In the genomic region with DNA sequence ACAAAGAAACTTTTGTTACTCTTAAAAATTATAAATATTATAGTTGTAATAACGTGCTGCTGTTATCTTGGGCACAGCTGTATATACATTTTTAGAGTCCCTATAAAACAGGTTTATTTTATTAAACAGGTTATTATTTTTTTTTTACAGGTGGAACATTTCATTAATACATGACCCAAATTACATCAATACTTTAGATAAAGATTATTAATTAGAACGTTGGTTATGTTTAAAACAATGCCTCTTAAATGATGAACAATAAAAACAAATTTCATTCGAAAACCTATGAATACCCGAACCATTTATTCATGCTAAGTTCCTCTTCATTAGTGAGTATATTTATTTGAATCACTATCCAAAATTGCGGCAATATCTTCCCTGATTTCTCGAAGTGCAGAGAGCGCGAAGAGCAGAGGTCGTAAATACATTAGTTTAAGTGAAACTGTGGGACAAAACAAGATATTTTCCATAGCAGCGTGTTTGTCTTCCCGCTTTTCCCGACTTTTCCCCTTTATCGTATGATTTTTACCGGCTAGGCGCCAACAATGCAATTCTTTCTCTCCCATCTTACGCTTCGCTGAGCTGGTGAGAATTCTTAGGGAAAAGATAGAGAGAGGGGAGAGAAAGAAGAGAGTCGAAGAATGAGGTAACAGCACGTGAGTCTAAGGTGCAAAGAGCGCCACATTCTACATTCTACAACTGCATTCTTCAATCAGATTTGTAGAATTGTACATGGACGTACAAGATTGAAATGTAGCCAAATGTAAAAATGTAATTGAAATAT, we compare ENCODE assay signal across 5 fruit fly cellular contexts.
A peak's percentile ranks its signal among the peaks of the same experiment; 100 is the strongest.
TF ChIP-seq lines count a peak whose summit lies in the region.

No protein-coding gene starts in this region.

- TF ChIP-seq CTCF in whole organism, embryonic (GFP tag; optimal IDR thresholded peaks at IDR 0.05; lab: Kevin White, UChicago): peak; percentile 56

TF ChIP-seq in whole organism, adult, 20 proteins besides CTCF, POLR2A, EP300 and RAD21 (continues in another document):
- TF ChIP-seq CG33017 (tag; optimal IDR thresholded peaks at IDR 0.05; lab: Kevin White, UChicago) (peak; percentile 3), CG11617 (GFP tag; optimal IDR thresholded peaks at IDR 0.05; lab: Kevin White, UChicago) (peak; percentile 58), kay (GFP tag; lab: Kevin White, UChicago; ENCODE audit: borderline replicate concordance) (peak; percentile 68), pad (GFP tag; optimal IDR thresholded peaks at IDR 0.05; lab: Kevin White, UChicago) (peak; percentile 88), Hr96 (GFP tag; optimal IDR thresholded peaks at IDR 0.05; lab: Kevin White, UChicago) (peak; percentile 26), cic (GFP tag; optimal IDR thresholded peaks at IDR 0.05; lab: Kevin White, UChicago) (peak; percentile 9), CG1620 (GFP tag; optimal IDR thresholded peaks at IDR 0.05; lab: Kevin White, UChicago) (peak; percentile 27), tj (GFP tag; optimal IDR thresholded peaks at IDR 0.05; lab: Kevin White, UChicago) (peak; percentile 64), CG14711 (tag; optimal IDR thresholded peaks at IDR 0.05; lab: Kevin White, UChicago) (peak; percentile 5), Mnt (GFP tag; optimal IDR thresholded peaks at IDR 0.05; lab: Kevin White, UChicago) (peak; percentile 55), CG12768 (GFP tag; optimal IDR thresholded peaks at IDR 0.05; lab: Kevin White, UChicago) (peak; percentile 63), Crg-1 (GFP tag; optimal IDR thresholded peaks at IDR 0.05; lab: Kevin White, UChicago) (no peak), CG7101 (tag; optimal IDR thresholded peaks at IDR 0.05; lab: Kevin White, UChicago) (peak; percentile 3), bab1 (GFP tag; optimal IDR thresholded peaks at IDR 0.05; lab: Kevin White, UChicago) (peak; percentile 44), Clk (GFP tag; optimal IDR thresholded peaks at IDR 0.05; lab: Kevin White, UChicago) (no peak), CG7045 (GFP tag; optimal IDR thresholded peaks at IDR 0.05; lab: Kevin White, UChicago) (peak; percentile 47)

TF ChIP-seq in whole organism, embryonic, 481 proteins besides CTCF, POLR2A, EP300 and RAD21 (continues in another document):
- TF ChIP-seq CG11093 (GFP tag; IDR thresholded peaks at IDR 0.05; lab: Robert Waterston, UW) (0 out of 3 replicates have a peak, but pooled peaks have one; percentile 12), pan (optimal IDR thresholded peaks at IDR 0.05; lab: Kevin White, UChicago) (no peak), pan (GFP tag; optimal IDR thresholded peaks at IDR 0.05 in 1 of 2, IDR thresholded peaks at IDR 0.05 in 1 of 2) (peak in 1 of 2 experiments; percentile 67), Taf1 (GFP tag; IDR thresholded peaks at IDR 0.05; lab: Robert Waterston, UW) (peak; percentile 38; the same call in 1 of the 2 replicates), CG17385 (GFP tag; optimal IDR thresholded peaks at IDR 0.05; lab: Kevin White, UChicago) (peak; percentile 8), Chrac-16 (GFP tag; optimal IDR thresholded peaks at IDR 0.05; lab: Kevin White, UChicago) (peak; percentile 12), Dref (GFP tag; IDR thresholded peaks at IDR 0.05; lab: Robert Waterston, UW) (no peak), crol (GFP tag; IDR thresholded peaks at IDR 0.05; lab: Robert Waterston, UW) (peak; percentile 85), sim (GFP tag; IDR thresholded peaks at IDR 0.05; lab: Robert Waterston, UW) (no peak), CG3995 (GFP tag; optimal IDR thresholded peaks at IDR 0.05; lab: Kevin White, UChicago) (no peak), sens (GFP tag; lab: Kevin White, UChicago) (peak; percentile 88), HLH3B (GFP tag; IDR thresholded peaks at IDR 0.05; lab: Robert Waterston, UW) (peak; percentile 69), CG18599 (GFP tag; optimal IDR thresholded peaks at IDR 0.05; lab: Kevin White, UChicago) (peak; percentile 15), CHES-1-like (GFP tag; optimal IDR thresholded peaks at IDR 0.05; lab: Kevin White, UChicago) (peak; percentile 35), CG15514 (GFP tag; optimal IDR thresholded peaks at IDR 0.05; lab: Kevin White, UChicago) (peak; percentile 16), CG13624 (GFP tag; optimal IDR thresholded peaks at IDR 0.05; lab: Kevin White, UChicago) (peak; percentile 25)

TF ChIP-seq in whole organism, prepupa, 60 proteins besides CTCF, POLR2A, EP300 and RAD21 (continues in another document):
- TF ChIP-seq CG11902 (GFP tag; optimal IDR thresholded peaks at IDR 0.05; lab: Kevin White, UChicago): peak; percentile 24
- peak; percentile 49 for TF ChIP-seq CG10631 (GFP tag; optimal IDR thresholded peaks at IDR 0.05; lab: Kevin White, UChicago)
- TF ChIP-seq CG9139 (GFP tag; optimal IDR thresholded peaks at IDR 0.05; lab: Kevin White, UChicago): no peak
- peak; percentile 12 for TF ChIP-seq vri (GFP tag; optimal IDR thresholded peaks at IDR 0.05; lab: Kevin White, UChicago)
- TF ChIP-seq CG6808 (GFP tag; optimal IDR thresholded peaks at IDR 0.05; lab: Kevin White, UChicago): no peak
- no peak for TF ChIP-seq dsx (GFP tag; optimal IDR thresholded peaks at IDR 0.05; lab: Kevin White, UChicago; ENCODE audit: poor library complexity, severe bottlenecking)
- TF ChIP-seq Lpt (GFP tag; optimal IDR thresholded peaks at IDR 0.05; lab: Kevin White, UChicago): no peak
- peak; percentile 7 for TF ChIP-seq acj6 (GFP tag; optimal IDR thresholded peaks at IDR 0.05; lab: Kevin White, UChicago)
- no peak for TF ChIP-seq lz (GFP tag; optimal IDR thresholded peaks at IDR 0.05; lab: Kevin White, UChicago)
- TF ChIP-seq fd85E (GFP tag; optimal IDR thresholded peaks at IDR 0.05; lab: Kevin White, UChicago): no peak
- peak; percentile 24 for TF ChIP-seq Hr39 (GFP tag; optimal IDR thresholded peaks at IDR 0.05; lab: Kevin White, UChicago)
- peak; percentile 59 for TF ChIP-seq CG15336 (GFP tag; IDR thresholded peaks at IDR 0.05; lab: Robert Waterston, UW)
- peak; percentile 32 for TF ChIP-seq CG31627 (GFP tag; optimal IDR thresholded peaks at IDR 0.05; lab: Kevin White, UChicago)
- TF ChIP-seq ss (GFP tag; optimal IDR thresholded peaks at IDR 0.05; lab: Kevin White, UChicago): no peak
- peak; percentile 21 for TF ChIP-seq CG3919 (GFP tag; optimal IDR thresholded peaks at IDR 0.05; lab: Kevin White, UChicago)
- no peak for TF ChIP-seq Hr38 (GFP tag; optimal IDR thresholded peaks at IDR 0.05; lab: Kevin White, UChicago)
- no peak for TF ChIP-seq CG8319 (GFP tag; optimal IDR thresholded peaks at IDR 0.05; lab: Kevin White, UChicago)

TF ChIP-seq in whole organism, pupa, 21 proteins besides CTCF, POLR2A, EP300 and RAD21 (continues in another document):
- TF ChIP-seq gl (tag; optimal IDR thresholded peaks at IDR 0.05; lab: Kevin White, UChicago) (no peak), CG14655 (GFP tag; optimal IDR thresholded peaks at IDR 0.05; lab: Kevin White, UChicago) (peak; percentile 76), CG13204 (GFP tag; optimal IDR thresholded peaks at IDR 0.05; lab: Kevin White, UChicago) (no peak), Ets98B (GFP tag; IDR thresholded peaks at IDR 0.05; lab: Robert Waterston, UW) (peak; percentile 57), EcR (GFP tag; optimal IDR thresholded peaks at IDR 0.05; lab: Kevin White, UChicago) (no peak), CG32121 (GFP tag; IDR thresholded peaks at IDR 0.05; lab: Robert Waterston, UW) (peak; percentile 70), CG8159 (tag; optimal IDR thresholded peaks at IDR 0.05; lab: Kevin White, UChicago) (peak; percentile 38), CG34367 (tag; optimal IDR thresholded peaks at IDR 0.05; lab: Kevin White, UChicago) (peak; percentile 24), fd96Ca (GFP tag; IDR thresholded peaks at IDR 0.05; lab: Robert Waterston, UW) (peak; percentile 74), Snoo (tag; optimal IDR thresholded peaks at IDR 0.05; lab: Kevin White, UChicago) (no peak), CG9948 (tag; optimal IDR thresholded peaks at IDR 0.05; lab: Kevin White, UChicago) (peak; percentile 33), CG10348 (GFP tag; IDR thresholded peaks at IDR 0.05; lab: Robert Waterston, UW) (peak; percentile 50; the same call in 1 of the 2 replicates), CG15710 (tag; optimal IDR thresholded peaks at IDR 0.05; lab: Kevin White, UChicago) (no peak), CG12605 (GFP tag; IDR thresholded peaks at IDR 0.05; lab: Robert Waterston, UW) (no peak), rn (GFP tag; IDR thresholded peaks at IDR 0.05; lab: Robert Waterston, UW) (0 out of 2 replicates have a peak, but pooled peaks have one; percentile 33), CG17806 (tag; optimal IDR thresholded peaks at IDR 0.05; lab: Kevin White, UChicago) (peak; percentile 9), CG4496 (GFP tag; IDR thresholded peaks at IDR 0.05; lab: Robert Waterston, UW) (peak; percentile 61; the same call in 2 of the 3 replicates), Pif1A (GFP tag; optimal IDR thresholded peaks at IDR 0.05; lab: Kevin White, UChicago) (no peak)

TF ChIP-seq in whole organism, wandering third instar larva, 38 proteins besides CTCF, POLR2A, EP300 and RAD21 (continues in another document):
- TF ChIP-seq HLH106 (tag; optimal IDR thresholded peaks at IDR 0.05; lab: Kevin White, UChicago): peak; percentile 5
- no peak for TF ChIP-seq CG32264 (GFP tag; optimal IDR thresholded peaks at IDR 0.05; lab: Kevin White, UChicago)
- TF ChIP-seq Vsx2 (GFP tag; optimal IDR thresholded peaks at IDR 0.05; lab: Kevin White, UChicago; ENCODE audit: partially characterized antibody): no peak
- no peak for TF ChIP-seq br (GFP tag; optimal IDR thresholded peaks at IDR 0.05; lab: Kevin White, UChicago)
- no peak for TF ChIP-seq pan (optimal IDR thresholded peaks at IDR 0.05; lab: Kevin White, UChicago)
- no peak for TF ChIP-seq foxo (GFP tag; optimal IDR thresholded peaks at IDR 0.05; lab: Kevin White, UChicago)
- no peak for TF ChIP-seq psq (GFP tag; optimal IDR thresholded peaks at IDR 0.05; lab: Kevin White, UChicago)
- TF ChIP-seq lola (GFP tag; optimal IDR thresholded peaks at IDR 0.05; lab: Kevin White, UChicago): no peak
- no peak for TF ChIP-seq dsf (GFP tag; optimal IDR thresholded peaks at IDR 0.05; lab: Kevin White, UChicago; ENCODE audit: borderline replicate concordance)
- TF ChIP-seq Dif (GFP tag; optimal IDR thresholded peaks at IDR 0.05; lab: Kevin White, UChicago; ENCODE audit: partially characterized antibody): peak; percentile 2
- no peak for TF ChIP-seq N (GFP tag; optimal IDR thresholded peaks at IDR 0.05; lab: Kevin White, UChicago)
- no peak for TF ChIP-seq tai (GFP tag; optimal IDR thresholded peaks at IDR 0.05; lab: Kevin White, UChicago)
- no peak for TF ChIP-seq Abd-B (GFP tag; optimal IDR thresholded peaks at IDR 0.05; lab: Kevin White, UChicago)
- TF ChIP-seq OdsH (GFP tag; optimal IDR thresholded peaks at IDR 0.05; lab: Kevin White, UChicago): no peak
- no peak for TF ChIP-seq Rel (GFP tag; optimal IDR thresholded peaks at IDR 0.05; lab: Kevin White, UChicago)
- TF ChIP-seq Rel (tag; optimal IDR thresholded peaks at IDR 0.05; lab: Kevin White, UChicago): no peak
- TF ChIP-seq sage (GFP tag; optimal IDR thresholded peaks at IDR 0.05; lab: Kevin White, UChicago): no peak
- TF ChIP-seq dl (GFP tag; optimal IDR thresholded peaks at IDR 0.05; lab: Kevin White, UChicago; ENCODE audit: insufficient read depth in 1 of 2, partially characterized antibody in 2 of 2): peak in 1 of 2 experiments; percentile 34
- no peak for TF ChIP-seq Hnf4 (GFP tag; optimal IDR thresholded peaks at IDR 0.05; lab: Kevin White, UChicago)
- TF ChIP-seq rgr (GFP tag; optimal IDR thresholded peaks at IDR 0.05; lab: Kevin White, UChicago): no peak
- no peak for TF ChIP-seq CG9705 (GFP tag; optimal IDR thresholded peaks at IDR 0.05; lab: Kevin White, UChicago)
